Worm (Caenorhabditis elegans) whole organism, mixed stage, embryonic: ENCODE data around the gene atg-18.

Experiments
- cnd-1 ChIP-seq: fragments of 200-800 bp; sonication (Bioruptor generic); optimal IDR thresholded peaks from 2 replicates; lab custom pipeline; 2018; ENCODE audit warnings: mild to moderate bottlenecking, missing genetic modification characterization, missing compliant biosample characterization
- lin-13 ChIP-seq: fragments of 150-350 bp; optimal IDR thresholded peaks from 2 replicates; lab custom pipeline; 2014; ENCODE audit warnings: missing biosample characterization, missing genetic modification characterization
- mab-5 ChIP-seq: fragments of 150-350 bp; optimal IDR thresholded peaks from 2 replicates; lab custom pipeline; 2014; ENCODE audit warnings: missing biosample characterization, missing genetic modification characterization
- nhr-2 ChIP-seq: fragments of 150-350 bp; optimal IDR thresholded peaks from 2 replicates; lab custom pipeline; 2014; ENCODE audit warnings: missing biosample characterization, missing genetic modification characterization
- nhr-237 ChIP-seq: fragments of 150-350 bp; optimal IDR thresholded peaks from 2 replicates; lab custom pipeline; 2014; ENCODE audit warnings: missing biosample characterization, missing genetic modification characterization
- nhr-28 ChIP-seq: fragments of 150-350 bp; optimal IDR thresholded peaks from 2 replicates; lab custom pipeline; 2014; ENCODE audit warnings: missing biosample characterization, missing genetic modification characterization
- pha-4 ChIP-seq: fragments of 150-350 bp; optimal IDR thresholded peaks from 2 replicates; lab custom pipeline; 2018; ENCODE audit warnings: missing biosample characterization, missing genetic modification reagents, missing genetic modification characterization
- sem-2 ChIP-seq: fragments of 200-800 bp; sonication (Bioruptor generic); optimal IDR thresholded peaks from 2 replicates; lab custom pipeline; 2018; ENCODE audit warnings: mild to moderate bottlenecking, missing genetic modification characterization, missing compliant biosample characterization
- snpc-4 ChIP-seq: fragments of 150-350 bp; optimal IDR thresholded peaks from 2 replicates; lab custom pipeline; 2014; ENCODE audit warnings: missing biosample characterization, missing genetic modification characterization
- unc-39 ChIP-seq: fragments of 150-350 bp; optimal IDR thresholded peaks from 2 replicates; lab custom pipeline; 2014; ENCODE audit warnings: missing biosample characterization, missing genetic modification characterization

- TF ChIP-seq snpc-4 (no peak), cnd-1 (tag; lab: Kevin White, UChicago) (no peak), unc-39 (no peak), pha-4 (no peak), nhr-28 (tag; lab: Kevin White, UChicago) (no peak), nhr-2 (tag; lab: Kevin White, UChicago) (no peak), lin-13 (tag; lab: Kevin White, UChicago) (no peak), sem-2 (no peak), mab-5 (tag; lab: Kevin White, UChicago) (no peak), nhr-237 (no peak)
Observed at ce11 chrV:8665765-8666164, 34.6 kb upstream of the atg-18 start, which contains the start of gene ZC190.4.
